Fruit fly (Drosophila melanogaster) whole organism, adult: ENCODE measurements around the gene CG33181.

Experiments
- CG11617 ChIP-seq: fragments of 200-800 bp; sonication (Bioruptor generic); optimal IDR thresholded peaks from 2 replicates; lab custom pipeline; 2017; ENCODE audit warnings: mild to moderate bottlenecking, missing biosample characterization, missing genetic modification reagents, missing genetic modification characterization
- CG14711 ChIP-seq: fragments of 200-800 bp; sonication (Bioruptor generic); optimal IDR thresholded peaks from 2 replicates; lab custom pipeline; 2018; ENCODE audit warnings: missing biosample characterization, mild to moderate bottlenecking, missing genetic modification characterization, moderate library complexity
- CG1620 ChIP-seq: fragments of 200-800 bp; sonication (Bioruptor generic); optimal IDR thresholded peaks from 2 replicates; lab custom pipeline; 2016; ENCODE audit warnings: missing biosample characterization, missing genetic modification characterization
- CG7045 ChIP-seq: fragments of 200-800 bp; sonication (Bioruptor generic); optimal IDR thresholded peaks from 2 replicates; lab custom pipeline; 2017; ENCODE audit warnings: missing biosample characterization, mild to moderate bottlenecking, missing genetic modification characterization
- CG7101 ChIP-seq: fragments of 200-800 bp; sonication (Bioruptor generic); optimal IDR thresholded peaks from 2 replicates; lab custom pipeline; 2018; ENCODE audit warnings: missing biosample characterization, mild to moderate bottlenecking, missing genetic modification characterization, moderate library complexity
- Crg-1 ChIP-seq: fragments of 200-800 bp; sonication (Bioruptor generic); optimal IDR thresholded peaks from 2 replicates; lab custom pipeline; 2016; ENCODE audit warnings: missing biosample characterization, missing genetic modification characterization
- Mnt ChIP-seq: fragments of 200-800 bp; sonication (Bioruptor generic); optimal IDR thresholded peaks from 2 replicates; lab custom pipeline; 2016; ENCODE audit warnings: missing biosample characterization, mild to moderate bottlenecking, missing genetic modification characterization
- bab1 ChIP-seq: fragments of 200-800 bp; sonication (Bioruptor generic); optimal IDR thresholded peaks from 3 replicates; lab custom pipeline; 2019; ENCODE audit warnings: missing biosample characterization, mild to moderate bottlenecking, missing genetic modification characterization, moderate library complexity
- cnc ChIP-seq, 2 experiments: fragments of >200 bp; optimal IDR thresholded peaks; 2 replicates each; lab custom pipeline; 2017
- kay ChIP-seq: fragments of 200-800 bp; sonication (Bioruptor generic); peaks from one replicate; lab custom pipeline; 2016; ENCODE audit warnings: missing biosample characterization, missing genetic modification characterization, borderline replicate concordance
- ovo ChIP-seq: fragments of 200-800 bp; sonication (Bioruptor generic); optimal IDR thresholded peaks from 2 replicates; lab custom pipeline; 2016; ENCODE audit warnings: missing biosample characterization, missing genetic modification characterization
- tj ChIP-seq: fragments of 200-800 bp; sonication (Bioruptor generic); optimal IDR thresholded peaks from 3 replicates; lab custom pipeline; 2017; ENCODE audit warnings: missing biosample characterization, mild to moderate bottlenecking, missing genetic modification characterization, moderate library complexity

DNA sequence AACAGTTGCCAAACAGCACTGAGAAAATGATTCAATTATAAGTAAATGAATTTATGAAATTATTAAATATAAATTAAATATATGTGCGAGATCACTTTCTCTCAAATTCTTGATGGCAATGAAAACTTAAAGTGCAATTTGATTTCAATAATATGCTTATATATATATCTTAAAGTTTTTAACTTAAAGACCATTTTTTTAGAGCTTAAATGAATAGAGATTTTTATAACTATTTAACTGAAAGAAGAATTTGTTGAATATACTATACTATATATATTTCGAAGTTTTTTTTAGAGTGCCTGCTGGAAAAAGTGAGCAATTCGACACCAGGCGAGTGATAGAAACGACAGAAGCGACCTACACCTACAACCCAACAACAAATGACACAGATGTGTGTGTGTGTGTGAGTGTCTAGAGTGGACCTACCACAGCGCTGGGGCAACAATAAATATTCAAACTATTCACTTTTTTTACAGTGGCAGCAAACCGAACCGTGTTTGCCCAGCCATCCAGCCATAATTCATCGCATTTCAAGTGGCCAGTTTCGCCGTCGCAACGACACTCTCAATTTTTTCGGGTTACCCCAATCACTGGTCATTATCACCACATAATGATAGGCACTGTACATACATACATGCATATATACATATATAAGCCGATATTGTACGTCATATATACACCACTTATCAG, 44.1 kb upstream of the CG33181 start:
- TF ChIP-seq kay (GFP tag; lab: Kevin White, UChicago), result no peak
- no peak for TF ChIP-seq bab1 (GFP tag; lab: Kevin White, UChicago)
- no peak for TF ChIP-seq CG14711
- TF ChIP-seq Crg-1, result no peak
- TF ChIP-seq cnc (optimal IDR thresholded peaks at IDR 0.05; lab: Kevin White, UChicago), result no peak
- no peak for TF ChIP-seq CG7045 (GFP tag; lab: Kevin White, UChicago)
- no peak for TF ChIP-seq CG7101 (tag; lab: Kevin White, UChicago)
- TF ChIP-seq ovo (GFP tag; lab: Kevin White, UChicago), result no peak
- no peak for TF ChIP-seq Mnt (GFP tag; lab: Kevin White, UChicago)
- TF ChIP-seq CG1620 (GFP tag; lab: Kevin White, UChicago), result no peak
- TF ChIP-seq CG11617 (GFP tag; lab: Kevin White, UChicago), result no peak
- no peak for TF ChIP-seq tj (GFP tag; lab: Kevin White, UChicago)
